ENCODE assay signal across 7 worm cellular contexts in genomic region chrII:1500286-1500840, ce11.
TF ChIP-seq lines count a peak whose summit lies in the region.

Gene emc-1, minus strand, starts transcription at chrII:1500330.

TF ChIP-seq in whole organism, L1 larva, 84 proteins besides CTCF, POLR2A, EP300 and RAD21 (continues in another document):
- TF ChIP-seq efl-3 (GFP tag; optimal IDR thresholded peaks at IDR 0.05; lab: Kevin White, UChicago) (no peak), elt-2 (tag; optimal IDR thresholded peaks at IDR 0.05; lab: Kevin White, UChicago) (no peak), lin-14 (GFP tag; optimal IDR thresholded peaks at IDR 0.05; lab: Kevin White, UChicago) (peak; percentile 32), dpl-1 (GFP tag; optimal IDR thresholded peaks at IDR 0.05; lab: Kevin White, UChicago) (peak in 1 of 3 experiments; percentile 14), lin-15B (tag; optimal IDR thresholded peaks at IDR 0.05; lab: Kevin White, UChicago) (no peak), snpc-4 (tag; optimal IDR thresholded peaks at IDR 0.05; lab: Kevin White, UChicago) (no peak), skn-1 (tag; optimal IDR thresholded peaks at IDR 0.05; lab: Kevin White, UChicago) (no peak), nhr-90 (tag; optimal IDR thresholded peaks at IDR 0.05; lab: Kevin White, UChicago; ENCODE audit: poor library complexity) (peak; percentile 8), pqm-1 (tag; optimal IDR thresholded peaks at IDR 0.05; lab: Kevin White, UChicago) (no peak), mep-1 (tag; optimal IDR thresholded peaks at IDR 0.05; lab: Kevin White, UChicago) (peak; percentile 16), irx-1 (tag; optimal IDR thresholded peaks at IDR 0.05; lab: Kevin White, UChicago) (peak; percentile 45), egl-27 (tag; optimal IDR thresholded peaks at IDR 0.05; lab: Kevin White, UChicago) (no peak), rnt-1 (tag; optimal IDR thresholded peaks at IDR 0.05; lab: Kevin White, UChicago) (peak; percentile 37)

TF ChIP-seq in whole organism, L2 larva, 48 proteins besides CTCF, POLR2A, EP300 and RAD21:
- TF ChIP-seq unc-55 (GFP tag; optimal IDR thresholded peaks at IDR 0.05; lab: Kevin White, UChicago) (peak; percentile 8), ceh-16 (tag; optimal IDR thresholded peaks at IDR 0.05; lab: Kevin White, UChicago) (no peak), lsy-2 (tag; optimal IDR thresholded peaks at IDR 0.05; lab: Kevin White, UChicago) (peak in 1 of 2 experiments; percentile 22), C34F6.9 (tag; optimal IDR thresholded peaks at IDR 0.05; lab: Kevin White, UChicago) (peak; percentile 16), ZK546.5 (tag; optimal IDR thresholded peaks at IDR 0.05; lab: Kevin White, UChicago) (no peak)
TF ChIP-seq in whole organism, L2 larva: peak in this region for 3.

TF ChIP-seq in whole organism, L3 larva, 47 proteins besides CTCF, POLR2A, EP300 and RAD21:
- TF ChIP-seq pqm-1 (tag; optimal IDR thresholded peaks at IDR 0.05; lab: Kevin White, UChicago) (no peak), pha-4 (tag; optimal IDR thresholded peaks at IDR 0.05; lab: Kevin White, UChicago) (peak; percentile 11)
TF ChIP-seq in whole organism, L3 larva: peak in this region for 1.

TF ChIP-seq in whole organism, L4 larva, 104 proteins besides CTCF, POLR2A, EP300 and RAD21:
- no peak for TF ChIP-seq mdt-29 (GFP tag; IDR thresholded peaks at IDR 0.05; lab: Robert Waterston, UW)
- no peak for TF ChIP-seq lsy-2 (tag; optimal IDR thresholded peaks at IDR 0.05; lab: Kevin White, UChicago)
- no peak for TF ChIP-seq daf-8 (GFP tag; IDR thresholded peaks at IDR 0.05; lab: Robert Waterston, UW)
- TF ChIP-seq dmd-8 (GFP tag; IDR thresholded peaks at IDR 0.05; lab: Robert Waterston, UW) = no peak
- TF ChIP-seq nhr-77 (tag; optimal IDR thresholded peaks at IDR 0.05; lab: Kevin White, UChicago) = no peak
- no peak for TF ChIP-seq lim-7 (GFP tag; IDR thresholded peaks at IDR 0.05; lab: Robert Waterston, UW)
- no peak for TF ChIP-seq R02D3.7 (tag; optimal IDR thresholded peaks at IDR 0.05; lab: Kevin White, UChicago)
- no peak for TF ChIP-seq nhr-11 (tag; optimal IDR thresholded peaks at IDR 0.05; lab: Kevin White, UChicago)
- TF ChIP-seq Y5F2A.4 (GFP tag; optimal IDR thresholded peaks at IDR 0.05; lab: Kevin White, UChicago) = no peak
- TF ChIP-seq unc-62 (GFP tag; optimal IDR thresholded peaks at IDR 0.05 in 1 of 2; lab: Kevin White, UChicago) = no peak
- TF ChIP-seq unc-62 (tag; optimal IDR thresholded peaks at IDR 0.05; lab: Kevin White, UChicago) = no peak
- TF ChIP-seq mes-2 (tag; optimal IDR thresholded peaks at IDR 0.05; lab: Kevin White, UChicago; ENCODE audit: poor library complexity, severe bottlenecking) = peak; percentile 59
- no peak for TF ChIP-seq Y48G9A.11 (GFP tag; IDR thresholded peaks at IDR 0.05; lab: Robert Waterston, UW)
- TF ChIP-seq madf-5 (GFP tag; IDR thresholded peaks at IDR 0.05; lab: Robert Waterston, UW) = no peak
- TF ChIP-seq hif-1 (tag; optimal IDR thresholded peaks at IDR 0.05; lab: Kevin White, UChicago) = peak in 1 of 2 experiments; percentile 68
- no peak for TF ChIP-seq F37D6.2 (tag; optimal IDR thresholded peaks at IDR 0.05; lab: Kevin White, UChicago)
- TF ChIP-seq skn-1 (tag; optimal IDR thresholded peaks at IDR 0.05; lab: Kevin White, UChicago) = no peak
- no peak for TF ChIP-seq lin-38 (GFP tag; IDR thresholded peaks at IDR 0.05; lab: Robert Waterston, UW)

TF ChIP-seq in whole organism, late embryonic, 69 proteins besides CTCF, POLR2A, EP300 and RAD21 (continues in another document):
- TF ChIP-seq ahr-1 (tag; optimal IDR thresholded peaks at IDR 0.05; lab: Kevin White, UChicago) (no peak), ceh-48 (tag; optimal IDR thresholded peaks at IDR 0.05; lab: Kevin White, UChicago) (no peak), ceh-45 (GFP tag; IDR thresholded peaks at IDR 0.05; lab: Robert Waterston, UW) (no peak), fax-1 (tag; optimal IDR thresholded peaks at IDR 0.05; lab: Kevin White, UChicago) (no peak), unc-42 (tag; optimal IDR thresholded peaks at IDR 0.05; lab: Kevin White, UChicago) (peak; percentile 60), pax-1 (tag; optimal IDR thresholded peaks at IDR 0.05; lab: Kevin White, UChicago) (no peak), pat-9 (tag; optimal IDR thresholded peaks at IDR 0.05; lab: Kevin White, UChicago) (no peak), unc-55 (GFP tag; optimal IDR thresholded peaks at IDR 0.05; lab: Kevin White, UChicago) (no peak), K09A11.1 (tag; optimal IDR thresholded peaks at IDR 0.05; lab: Kevin White, UChicago; ENCODE audit: insufficient read depth) (no peak), K02D7.2 (tag; optimal IDR thresholded peaks at IDR 0.05; lab: Kevin White, UChicago) (no peak), T23F11.4 (GFP tag; optimal IDR thresholded peaks at IDR 0.05; lab: Kevin White, UChicago) (no peak), sox-4 (tag; optimal IDR thresholded peaks at IDR 0.05; lab: Kevin White, UChicago) (no peak), elt-4 (tag; optimal IDR thresholded peaks at IDR 0.05; lab: Kevin White, UChicago) (no peak), syd-9 (tag; optimal IDR thresholded peaks at IDR 0.05; lab: Kevin White, UChicago) (no peak), npax-4 (tag; optimal IDR thresholded peaks at IDR 0.05; lab: Kevin White, UChicago) (no peak), hlh-15 (tag; optimal IDR thresholded peaks at IDR 0.05; lab: Kevin White, UChicago) (no peak), pros-1 (tag; optimal IDR thresholded peaks at IDR 0.05; lab: Kevin White, UChicago) (no peak), nhr-232 (tag; optimal IDR thresholded peaks at IDR 0.05; lab: Kevin White, UChicago) (no peak), ama-1 (optimal IDR thresholded peaks at IDR 0.05; lab: Kevin White, UChicago) (no peak), tbx-7 (tag; optimal IDR thresholded peaks at IDR 0.05; lab: Kevin White, UChicago) (no peak), hlh-13 (GFP tag; optimal IDR thresholded peaks at IDR 0.05; lab: Kevin White, UChicago) (no peak)

TF ChIP-seq in whole organism, midembryonic, 9 proteins besides CTCF, POLR2A, EP300 and RAD21:
- TF ChIP-seq ztf-23 (GFP tag; IDR thresholded peaks at IDR 0.05; lab: Robert Waterston, UW) = peak; percentile 19; the same call in 1 of the 2 replicates
- TF ChIP-seq flt-1 (GFP tag; IDR thresholded peaks at IDR 0.05; lab: Robert Waterston, UW) = no peak

TF ChIP-seq in whole organism, mixed stage, embryonic, 35 proteins besides CTCF, POLR2A, EP300 and RAD21:
- TF ChIP-seq nhr-12 (tag; optimal IDR thresholded peaks at IDR 0.05; lab: Kevin White, UChicago) (no peak), ces-1 (GFP tag; optimal IDR thresholded peaks at IDR 0.05; lab: Kevin White, UChicago) (peak; percentile 75), lin-32 (GFP tag; optimal IDR thresholded peaks at IDR 0.05; lab: Kevin White, UChicago) (no peak)

Comparison
In these comparisons a context has a peak if more than half of its experiments do, and no peak if none do; other contexts are left out.
1. Of the 29 proteins assayed by ChIP-seq in both whole organism, L4 larva and whole organism, L1 larva: peak only in whole organism, L4 larva: none; only in whole organism, L1 larva: mep-1; in both: none; in neither: 26; mixed calls (peak in some experiments, not most) for 2.